Worm (Caenorhabditis elegans) whole organism, early embryonic: ENCODE results near the gene K03A11.1.
A peak's percentile ranks its signal among the peaks of the same experiment; 100 is the strongest.
"Not testable (repeated sequence)": the region's sequence is repeated elsewhere in the genome, so short reads cannot be mapped to it uniquely, and the experiment has no call there.

Source experiments
- B0310.2 ChIP-seq: sonication (generic microtip); optimal IDR thresholded peaks from 2 replicates; lab custom pipeline; 2016; ENCODE audit warnings: mild to moderate bottlenecking, missing genetic modification characterization, missing compliant biosample characterization
- F13C5.2 ChIP-seq: sonication (generic microtip); optimal IDR thresholded peaks from 2 replicates; lab custom pipeline; 2017; ENCODE audit warnings: mild to moderate bottlenecking, missing genetic modification characterization, inconsistent platforms, missing compliant biosample characterization
- ama-1 ChIP-seq: fragments of 150-350 bp; optimal IDR thresholded peaks from 2 replicates; lab custom pipeline; 2014
- ceh-13 ChIP-seq: fragments of 200-800 bp; sonication (Bioruptor generic); optimal IDR thresholded peaks from 2 replicates; lab custom pipeline; 2018; ENCODE audit warnings: mild to moderate bottlenecking, missing genetic modification characterization, missing compliant biosample characterization
- pes-1 ChIP-seq: fragments of 200-800 bp; sonication (Bioruptor generic); IDR thresholded peaks from 2 replicates; pipeline ENCODE4 v1.3.6; 2022; ENCODE audit warnings: missing genetic modification reagents, missing genetic modification characterization, missing compliant biosample characterization
- sea-1 ChIP-seq: fragments of 200-800 bp; sonication (Bioruptor generic); conservative IDR thresholded peaks from 2 replicates; pipeline ENCODE4 v1.3.6; 2022; ENCODE audit warnings: missing genetic modification characterization, missing compliant biosample characterization
- tbx-11 ChIP-seq: fragments of 200-800 bp; sonication (Bioruptor generic); IDR thresholded peaks from 2 replicates; pipeline ENCODE4 v1.3.6; 2022; ENCODE audit warnings: missing genetic modification characterization, missing compliant biosample characterization
- tbx-37 ChIP-seq: fragments of 200-800 bp; sonication (Bioruptor generic); conservative IDR thresholded peaks from 2 replicates; pipeline ENCODE4 v1.3.6; 2022; ENCODE audit warnings: missing genetic modification reagents, missing genetic modification characterization, missing compliant biosample characterization

ce11 chrX:13046324-13046723 is 5.2 kb upstream of the K03A11.1 start:
- TF ChIP-seq tbx-11 (peak; percentile 95), B0310.2 (tag; lab: Kevin White, UChicago) (peak; percentile 84), F13C5.2 (tag; lab: Kevin White, UChicago) (peak; percentile 96), pes-1 (GFP tag; lab: Robert Waterston, UW) (peak; percentile 94), sea-1 (peak; percentile 94), ceh-13 (GFP tag; lab: Kevin White, UChicago) (peak; percentile 81), tbx-37 (GFP tag; lab: Robert Waterston, UW) (peak; percentile 95)
- not testable (repeated sequence) for TF ChIP-seq ama-1 (lab: Kevin White, UChicago)
